Fruit fly (Drosophila melanogaster) whole organism, wandering third instar larva: ENCODE results near the gene AlkB.

Source experiments
- Abd-B ChIP-seq: fragments of >200 bp; optimal IDR thresholded peaks from 2 replicates; lab custom pipeline; 2017; ENCODE audit warnings: missing biosample characterization, missing genetic modification characterization
- CG32264 ChIP-seq: fragments of 200-800 bp; sonication (Bioruptor generic); optimal IDR thresholded peaks from 2 replicates; lab custom pipeline; 2016; ENCODE audit warnings: missing biosample characterization, missing genetic modification characterization
- Dfd ChIP-seq: fragments of >200 bp; optimal IDR thresholded peaks from 2 replicates; lab custom pipeline; 2017; ENCODE audit warnings: missing biosample characterization, missing genetic modification characterization
- Hnf4 ChIP-seq: fragments of 200-800 bp; sonication (Bioruptor generic); optimal IDR thresholded peaks from 2 replicates; lab custom pipeline; 2016; ENCODE audit warnings: missing biosample characterization, mild to moderate bottlenecking, missing genetic modification characterization
- Hr78 ChIP-seq: fragments of >200 bp; optimal IDR thresholded peaks from 2 replicates; lab custom pipeline; 2017; ENCODE audit warnings: missing biosample characterization, missing genetic modification characterization
- Jra ChIP-seq: sonication (Bioruptor generic); optimal IDR thresholded peaks from 2 replicates; lab custom pipeline; 2016; ENCODE audit warnings: missing biosample characterization, missing genetic modification characterization
- OdsH ChIP-seq: fragments of 200-800 bp; sonication (Bioruptor generic); optimal IDR thresholded peaks from 2 replicates; lab custom pipeline; 2016; ENCODE audit warnings: missing biosample characterization, mild to moderate bottlenecking, missing genetic modification characterization
- Rel ChIP-seq, 2 experiments: fragments of 200-800 bp; sonication (Bioruptor generic) in 1 of 2; optimal IDR thresholded peaks; 2 replicates in 1 of 2; 3 replicates in 1 of 2; lab custom pipeline; 2016 to 2019; ENCODE audit warnings: mild to moderate bottlenecking in 2 of 2, missing biosample characterization in 2 of 2, missing genetic modification characterization in 2 of 2, moderate library complexity in 1 of 2
- Sp1 ChIP-seq: fragments of 200-800 bp; sonication (Bioruptor generic); optimal IDR thresholded peaks from 3 replicates; lab custom pipeline; 2019; ENCODE audit warnings: missing biosample characterization, mild to moderate bottlenecking, missing genetic modification characterization, moderate library complexity
- br ChIP-seq: fragments of 200-800 bp; sonication (Bioruptor generic); optimal IDR thresholded peaks from 2 replicates; lab custom pipeline; 2016; ENCODE audit warnings: missing biosample characterization, missing genetic modification characterization
- pan ChIP-seq: fragments of >200 bp; optimal IDR thresholded peaks from 2 replicates; lab custom pipeline; 2017
- psq ChIP-seq: fragments of 200-800 bp; sonication (Bioruptor generic); optimal IDR thresholded peaks from 3 replicates; lab custom pipeline; 2017; ENCODE audit warnings: missing biosample characterization, mild to moderate bottlenecking, missing genetic modification characterization, moderate library complexity
- rgr ChIP-seq: fragments of 200-800 bp; sonication (Bioruptor generic); optimal IDR thresholded peaks from 3 replicates; lab custom pipeline; 2016; ENCODE audit warnings: missing biosample characterization, mild to moderate bottlenecking, missing genetic modification characterization

DNA sequence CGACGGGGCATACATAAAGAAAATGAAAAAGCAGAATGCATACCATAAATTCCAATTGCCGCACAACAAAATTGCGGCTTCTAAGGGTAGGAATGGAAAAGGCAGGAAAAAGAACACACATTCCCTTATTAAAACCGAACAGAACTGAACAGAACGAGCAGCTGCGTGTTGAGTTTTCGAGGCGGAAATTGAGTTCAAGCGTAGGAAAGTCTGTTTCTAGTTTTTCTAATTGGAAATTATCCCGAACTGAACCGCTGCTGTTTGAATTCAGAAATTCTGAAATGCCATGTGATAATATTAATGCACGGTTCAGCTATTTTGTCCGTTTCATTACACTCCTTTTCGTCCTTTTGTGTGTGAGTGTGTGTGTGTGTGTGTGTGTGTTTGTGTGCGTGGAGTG is 42.4 kb downstream of the AlkB start:
- TF ChIP-seq Abd-B (no peak), rgr (no peak), Rel (GFP tag; optimal IDR thresholded peaks at IDR 0.05; lab: Kevin White, UChicago) (no peak), Rel (tag; optimal IDR thresholded peaks at IDR 0.05; lab: Kevin White, UChicago) (no peak), psq (GFP tag; lab: Kevin White, UChicago) (no peak), pan (no peak), br (GFP tag; lab: Kevin White, UChicago) (no peak), Hnf4 (GFP tag; lab: Kevin White, UChicago) (no peak), CG32264 (GFP tag; lab: Kevin White, UChicago) (no peak), Dfd (peak; percentile 36), Hr78 (no peak), Jra (no peak), Sp1 (no peak), OdsH (GFP tag; lab: Kevin White, UChicago) (no peak)
